Worm (Caenorhabditis elegans) whole organism, mixed stage, embryonic: ENCODE data around the gene unc-9.

Source experiments
- bed-3 ChIP-seq: fragments of 200-800 bp; sonication (Bioruptor generic); optimal IDR thresholded peaks from 3 replicates; lab custom pipeline; 2018; ENCODE audit warnings: mild to moderate bottlenecking, missing genetic modification characterization, moderate library complexity, missing compliant biosample characterization
- elt-1 ChIP-seq: sonication (generic microtip); optimal IDR thresholded peaks from 2 replicates; lab custom pipeline; 2017; ENCODE audit warnings: missing genetic modification characterization, mild to moderate bottlenecking, missing compliant biosample characterization, antibody characterized with exemption, moderate library complexity, borderline replicate concordance; ENCODE audit not compliant: insufficient read depth
- elt-3 ChIP-seq: fragments of 150-350 bp; optimal IDR thresholded peaks from 2 replicates; lab custom pipeline; 2014; ENCODE audit warnings: missing biosample characterization, missing genetic modification characterization
- ham-2 ChIP-seq: fragments of 200-800 bp; sonication (Bioruptor generic); optimal IDR thresholded peaks from 2 replicates; lab custom pipeline; 2018; ENCODE audit warnings: mild to moderate bottlenecking, missing genetic modification characterization, missing compliant biosample characterization
- lin-13 ChIP-seq: fragments of 150-350 bp; optimal IDR thresholded peaks from 2 replicates; lab custom pipeline; 2014; ENCODE audit warnings: missing biosample characterization, missing genetic modification characterization
- nhr-76 ChIP-seq: sonication (generic microtip); optimal IDR thresholded peaks from 2 replicates; lab custom pipeline; 2017; ENCODE audit warnings: missing biosample characterization, missing genetic modification characterization
- pha-4 ChIP-seq: fragments of 150-350 bp; optimal IDR thresholded peaks from 2 replicates; lab custom pipeline; 2018; ENCODE audit warnings: missing biosample characterization, missing genetic modification reagents, missing genetic modification characterization
- sptf-1 ChIP-seq: sonication (generic microtip); optimal IDR thresholded peaks from 2 replicates; lab custom pipeline; 2017; ENCODE audit warnings: mild to moderate bottlenecking, missing genetic modification characterization, moderate library complexity, missing compliant biosample characterization
- zip-8 ChIP-seq: fragments of 150-350 bp; optimal IDR thresholded peaks from 2 replicates; lab custom pipeline; 2014; ENCODE audit warnings: missing biosample characterization, missing genetic modification characterization

- TF ChIP-seq elt-3 (tag; lab: Kevin White, UChicago) = no peak
- no peak for TF ChIP-seq pha-4
- TF ChIP-seq nhr-76 (tag; lab: Kevin White, UChicago) = no peak
- no peak for TF ChIP-seq lin-13 (tag; lab: Kevin White, UChicago)
- no peak for TF ChIP-seq bed-3 (GFP tag; lab: Kevin White, UChicago)
- no peak for TF ChIP-seq ham-2 (GFP tag; lab: Kevin White, UChicago)
- TF ChIP-seq elt-1 (tag; lab: Kevin White, UChicago) = no peak
- no peak for TF ChIP-seq sptf-1 (tag; lab: Kevin White, UChicago)
- no peak for TF ChIP-seq zip-8
Observed at ce11 chrX:13163185-13163584, 38.4 kb upstream of the unc-9 start.
